Fruit fly (Drosophila melanogaster): ENCODE measurements around the gene CG10375.

Gene CG10375

DNA sequence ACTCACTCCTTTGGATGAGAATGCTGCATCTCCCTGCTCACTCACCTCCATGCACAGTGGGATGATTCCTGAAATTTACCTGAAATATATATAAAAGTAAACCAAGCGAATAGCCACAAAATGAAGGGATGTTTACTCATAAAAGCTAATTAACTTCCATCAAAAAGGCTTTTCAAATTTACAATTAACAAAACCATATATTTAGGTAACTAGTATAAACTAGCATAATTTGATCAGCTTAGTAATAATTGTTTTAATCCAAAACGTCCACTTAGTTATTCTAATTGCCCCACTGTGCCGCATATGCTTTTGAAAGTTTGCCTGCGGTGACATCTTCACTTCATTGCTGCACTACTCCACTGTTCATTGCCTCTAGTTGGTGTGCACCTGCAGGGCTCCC, 16.4 kb downstream of the CG10375 start (continued):
- peak in 1 of 2 experiments; percentile 46 for TF ChIP-seq Hr78 (GFP tag; optimal IDR thresholded peaks at IDR 0.05)
- TF ChIP-seq sob (GFP tag; IDR thresholded peaks at IDR 0.05), result 0 out of 2 replicates have a peak, but pooled peaks have one; percentile 36
- no peak for TF ChIP-seq rib (GFP tag; IDR thresholded peaks at IDR 0.05)
- TF ChIP-seq C15 (GFP tag; IDR thresholded peaks at IDR 0.05), result no peak
- peak; percentile 67 for TF ChIP-seq Six4 (GFP tag; optimal IDR thresholded peaks at IDR 0.05)
- no peak for TF ChIP-seq sug (tag; optimal IDR thresholded peaks at IDR 0.05)
- TF ChIP-seq lilli (GFP tag; optimal IDR thresholded peaks at IDR 0.05), result peak; percentile 51
- no peak for TF ChIP-seq fu2 (GFP tag; optimal IDR thresholded peaks at IDR 0.05)
- TF ChIP-seq Nf-YA (GFP tag; IDR thresholded peaks at IDR 0.05), result peak; percentile 44; the same call in 1 of the 2 replicates
- TF ChIP-seq tll (GFP tag; optimal IDR thresholded peaks at IDR 0.05), result no peak
- TF ChIP-seq CG9817 (tag; optimal IDR thresholded peaks at IDR 0.05), result peak; percentile 55
- TF ChIP-seq HLH3B (GFP tag; IDR thresholded peaks at IDR 0.05), result peak; percentile 66
- peak; percentile 72; the same call in 2 of the 3 replicates for TF ChIP-seq otp (GFP tag; IDR thresholded peaks at IDR 0.05)
- peak; percentile 39 for TF ChIP-seq CG11398 (GFP tag; optimal IDR thresholded peaks at IDR 0.05)
- TF ChIP-seq CG10431 (GFP tag; optimal IDR thresholded peaks at IDR 0.05), result peak; percentile 66
- TF ChIP-seq CG18011 (GFP tag; optimal IDR thresholded peaks at IDR 0.05), result peak; percentile 16
- peak; percentile 51 for TF ChIP-seq tx (GFP tag; optimal IDR thresholded peaks at IDR 0.05)
- no peak for TF ChIP-seq CG7987 (GFP tag; optimal IDR thresholded peaks at IDR 0.05)
- TF ChIP-seq CG4617 (GFP tag; optimal IDR thresholded peaks at IDR 0.05; ENCODE audit: borderline replicate concordance), result peak; percentile 50
- TF ChIP-seq unc-4 (GFP tag; IDR thresholded peaks at IDR 0.05; ENCODE audit: partially characterized antibody), result no peak
- TF ChIP-seq CG42726 (GFP tag; IDR thresholded peaks at IDR 0.05; ENCODE audit: partially characterized antibody), result no peak
- peak; percentile 43 for TF ChIP-seq cwo (GFP tag; optimal IDR thresholded peaks at IDR 0.05)
- peak; percentile 85 for TF ChIP-seq CG33557 (GFP tag; optimal IDR thresholded peaks at IDR 0.05)
- peak; percentile 48; the same call in 1 of the 3 replicates for TF ChIP-seq ken (GFP tag; IDR thresholded peaks at IDR 0.05)
- no peak for TF ChIP-seq prd (optimal IDR thresholded peaks at IDR 0.05)
- TF ChIP-seq prd (GFP tag; IDR thresholded peaks at IDR 0.05), result peak; percentile 74
- TF ChIP-seq gce (GFP tag; IDR thresholded peaks at IDR 0.05), result peak; percentile 52; the same call in 1 of the 3 replicates
- TF ChIP-seq az2 (GFP tag; optimal IDR thresholded peaks at IDR 0.05), result peak; percentile 80
- TF ChIP-seq bbx (GFP tag; IDR thresholded peaks at IDR 0.05; ENCODE audit: partially characterized antibody), result no peak
- TF ChIP-seq dmrt99B (tag; optimal IDR thresholded peaks at IDR 0.05), result peak; percentile 79
- peak; percentile 11 for TF ChIP-seq CG33213 (GFP tag; optimal IDR thresholded peaks at IDR 0.05)
- peak; percentile 17 for TF ChIP-seq en (GFP tag; optimal IDR thresholded peaks at IDR 0.05)
- TF ChIP-seq wor (GFP tag; IDR thresholded peaks at IDR 0.05), result peak; percentile 63
- peak; percentile 66 for TF ChIP-seq E2f1 (GFP tag; IDR thresholded peaks at IDR 0.05)
- TF ChIP-seq trem (tag; optimal IDR thresholded peaks at IDR 0.05), result peak; percentile 82
- TF ChIP-seq CG11696 (GFP tag; IDR thresholded peaks at IDR 0.05), result no peak
- peak; percentile 28 for TF ChIP-seq CG2120 (GFP tag; optimal IDR thresholded peaks at IDR 0.05)
- peak; percentile 25 for TF ChIP-seq CG4282 (GFP tag; optimal IDR thresholded peaks at IDR 0.05)
- peak; percentile 82 for TF ChIP-seq zfh1 (GFP tag; IDR thresholded peaks at IDR 0.05)
- TF ChIP-seq trh (GFP tag; optimal IDR thresholded peaks at IDR 0.05), result peak; percentile 49
- TF ChIP-seq CG5245 (GFP tag; optimal IDR thresholded peaks at IDR 0.05), result peak; percentile 41
- TF ChIP-seq CG8359 (GFP tag; optimal IDR thresholded peaks at IDR 0.05; ENCODE audit: borderline replicate concordance), result peak; percentile 68
- no peak for TF ChIP-seq psq (GFP tag; optimal IDR thresholded peaks at IDR 0.05)
- no peak for TF ChIP-seq Poxn (GFP tag; IDR thresholded peaks at IDR 0.05)
- TF ChIP-seq CG17186 (GFP tag; optimal IDR thresholded peaks at IDR 0.05), result peak; percentile 30
- peak; percentile 16 for TF ChIP-seq Dek (tag; optimal IDR thresholded peaks at IDR 0.05)
- peak; percentile 8 for TF ChIP-seq CG7271 (tag; optimal IDR thresholded peaks at IDR 0.05)
- TF ChIP-seq sqz (GFP tag; optimal IDR thresholded peaks at IDR 0.05), result peak; percentile 20
- TF ChIP-seq pnt (GFP tag; optimal IDR thresholded peaks at IDR 0.05), result peak; percentile 61
- peak; percentile 72 for TF ChIP-seq nom (GFP tag; optimal IDR thresholded peaks at IDR 0.05)

Measured in whole organism, embryonic.